Fruit fly (Drosophila melanogaster) whole organism: Measurements from ENCODE around the gene Pph13.

Experiments used
- CG8478 ChIP-seq: fragments of >200 bp; optimal IDR thresholded peaks from 2 replicates; lab custom pipeline; 2018; ENCODE audit warnings: inconsistent platforms
- pan ChIP-seq: fragments of >200 bp; optimal IDR thresholded peaks from 2 replicates; lab custom pipeline; 2017
- psq ChIP-seq: fragments of >200 bp; optimal IDR thresholded peaks from 2 replicates; lab custom pipeline; 2017
- usp ChIP-seq: fragments of >200 bp; optimal IDR thresholded peaks from 2 replicates; lab custom pipeline; 2017; ENCODE audit warnings: missing biosample characterization, missing genetic modification characterization, mixed read lengths

DNA sequence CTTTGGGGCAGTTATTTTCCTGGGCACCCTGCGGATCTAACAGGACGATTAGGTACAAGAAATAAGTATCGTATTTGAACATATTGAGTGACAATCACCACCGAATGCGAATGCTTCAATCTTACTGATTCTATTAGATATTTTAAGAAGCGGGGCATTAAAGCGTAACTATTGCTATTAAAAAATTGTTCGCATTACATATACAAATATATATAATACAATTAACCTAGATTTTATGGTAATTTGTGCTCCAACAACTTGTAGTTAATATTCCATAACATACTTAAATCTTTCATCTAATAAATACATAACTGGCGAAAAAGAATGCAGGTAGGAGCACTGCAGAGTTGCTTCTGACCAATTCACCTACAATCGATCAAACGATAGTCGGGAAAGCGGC is 43.8 kb downstream of the Pph13 start, which contains the start of gene lectin-21Cb:
- TF ChIP-seq pan (no peak), usp (GFP tag; lab: Kevin White, UChicago) (no peak), psq (lab: Kevin White, UChicago) (no peak), CG8478 (no peak)
